Worm (Caenorhabditis elegans): Measurements from ENCODE around the gene pitr-1.

pitr-1 gene

ce11 chrIV:7390126-7390766 is 3.6 kb upstream of the pitr-1 start:
- no peak for TF ChIP-seq scrt-1 (GFP tag; IDR thresholded peaks at IDR 0.05)
- no peak for TF ChIP-seq hmg-4 (GFP tag; optimal IDR thresholded peaks at IDR 0.05)
- no peak for TF ChIP-seq sea-1 (GFP tag; conservative IDR thresholded peaks at IDR 0.05)
- TF ChIP-seq tbx-37 (GFP tag; conservative IDR thresholded peaks at IDR 0.05): no peak
- no peak for TF ChIP-seq ceh-13 (GFP tag; optimal IDR thresholded peaks at IDR 0.05)
- no peak for TF ChIP-seq B0310.2 (tag; optimal IDR thresholded peaks at IDR 0.05)
- TF ChIP-seq aly-1 (tag; optimal IDR thresholded peaks at IDR 0.05): no peak
- no peak for TF ChIP-seq F13C5.2 (tag; optimal IDR thresholded peaks at IDR 0.05)
- TF ChIP-seq ets-7 (tag; optimal IDR thresholded peaks at IDR 0.05): no peak
- TF ChIP-seq flt-1 (GFP tag; IDR thresholded peaks at IDR 0.05): no peak
- TF ChIP-seq tbx-11 (GFP tag; IDR thresholded peaks at IDR 0.05): no peak
- TF ChIP-seq tra-4 (tag; optimal IDR thresholded peaks at IDR 0.05): no peak
- no peak for TF ChIP-seq hnd-1 (tag; optimal IDR thresholded peaks at IDR 0.05)

ce11 chrIV:7391534-7392343 is 2.1 kb upstream of the pitr-1 start:
- TF ChIP-seq hnd-1 (tag; optimal IDR thresholded peaks at IDR 0.05) (no peak), hmbx-1 (tag; optimal IDR thresholded peaks at IDR 0.05) (no peak), scrt-1 (GFP tag; IDR thresholded peaks at IDR 0.05) (no peak), tbx-37 (GFP tag; conservative IDR thresholded peaks at IDR 0.05) (no peak)

- TF ChIP-seq B0310.2 (tag; optimal IDR thresholded peaks at IDR 0.05): no peak
These were observed 3.6 kb downstream of the pitr-1 start for ce11 chrIV:7397507-7397906.

ce11 chrIV:7400502-7401118 is 6.7 kb downstream of the pitr-1 start:
- TF ChIP-seq sea-1 (GFP tag; conservative IDR thresholded peaks at IDR 0.05): no peak
- no peak for TF ChIP-seq hmg-4 (GFP tag; optimal IDR thresholded peaks at IDR 0.05)
- no peak for TF ChIP-seq ceh-36 (tag; optimal IDR thresholded peaks at IDR 0.05)
- no peak for TF ChIP-seq flt-1 (GFP tag; IDR thresholded peaks at IDR 0.05)
- TF ChIP-seq tra-4 (tag; optimal IDR thresholded peaks at IDR 0.05): no peak
- no peak for TF ChIP-seq F13C5.2 (tag; optimal IDR thresholded peaks at IDR 0.05)
- no peak for TF ChIP-seq ceh-13 (GFP tag; optimal IDR thresholded peaks at IDR 0.05)
- TF ChIP-seq tbx-37 (GFP tag; conservative IDR thresholded peaks at IDR 0.05): no peak
- no peak for TF ChIP-seq B0310.2 (tag; optimal IDR thresholded peaks at IDR 0.05)
- TF ChIP-seq hmbx-1 (tag; optimal IDR thresholded peaks at IDR 0.05): no peak
- TF ChIP-seq ets-7 (tag; optimal IDR thresholded peaks at IDR 0.05): no peak
- no peak for TF ChIP-seq aly-1 (tag; optimal IDR thresholded peaks at IDR 0.05)
- TF ChIP-seq hnd-1 (tag; optimal IDR thresholded peaks at IDR 0.05): no peak
- no peak for TF ChIP-seq scrt-1 (GFP tag; IDR thresholded peaks at IDR 0.05)
- TF ChIP-seq pes-1 (GFP tag; IDR thresholded peaks at IDR 0.05): no peak
- TF ChIP-seq tbx-11 (GFP tag; IDR thresholded peaks at IDR 0.05): no peak

ce11 chrIV:7402077-7402476 is 8.2 kb downstream of the pitr-1 start:
- TF ChIP-seq scrt-1 (GFP tag; IDR thresholded peaks at IDR 0.05) (no peak), tra-4 (tag; optimal IDR thresholded peaks at IDR 0.05) (no peak), flt-1 (GFP tag; IDR thresholded peaks at IDR 0.05) (no peak), ceh-13 (GFP tag; optimal IDR thresholded peaks at IDR 0.05) (no peak), hmg-4 (GFP tag; optimal IDR thresholded peaks at IDR 0.05) (peak; percentile 62)

ce11 chrIV:7403422-7403821 is 9.5 kb downstream of the pitr-1 start:
- no peak for TF ChIP-seq B0310.2 (tag; optimal IDR thresholded peaks at IDR 0.05)
- TF ChIP-seq scrt-1 (GFP tag; IDR thresholded peaks at IDR 0.05): no peak
- no peak for TF ChIP-seq hmg-4 (GFP tag; optimal IDR thresholded peaks at IDR 0.05)
- no peak for TF ChIP-seq sea-1 (GFP tag; conservative IDR thresholded peaks at IDR 0.05)
- TF ChIP-seq ets-7 (tag; optimal IDR thresholded peaks at IDR 0.05): no peak
- TF ChIP-seq hnd-1 (tag; optimal IDR thresholded peaks at IDR 0.05): no peak
- TF ChIP-seq flt-1 (GFP tag; IDR thresholded peaks at IDR 0.05): no peak
- no peak for TF ChIP-seq hmbx-1 (tag; optimal IDR thresholded peaks at IDR 0.05)
- no peak for TF ChIP-seq pes-1 (GFP tag; IDR thresholded peaks at IDR 0.05)
- TF ChIP-seq tra-4 (tag; optimal IDR thresholded peaks at IDR 0.05): no peak
- no peak for TF ChIP-seq ceh-36 (tag; optimal IDR thresholded peaks at IDR 0.05)
- no peak for TF ChIP-seq tbx-11 (GFP tag; IDR thresholded peaks at IDR 0.05)
- no peak for TF ChIP-seq aly-1 (tag; optimal IDR thresholded peaks at IDR 0.05)
- TF ChIP-seq F13C5.2 (tag; optimal IDR thresholded peaks at IDR 0.05): no peak
- no peak for TF ChIP-seq tbx-37 (GFP tag; conservative IDR thresholded peaks at IDR 0.05)

ce11 chrIV:7404934-7405632 is 11.2 kb downstream of the pitr-1 start, which contains the start of the genes C48A7.16 and egl-19:
Gene C48A7.16, plus strand, starts transcription at chrIV:7405477.
Gene egl-19, plus strand, starts transcription at chrIV:7405582.
- TF ChIP-seq ets-7 (tag; optimal IDR thresholded peaks at IDR 0.05) (no peak), B0310.2 (tag; optimal IDR thresholded peaks at IDR 0.05) (no peak), tra-4 (tag; optimal IDR thresholded peaks at IDR 0.05) (no peak), tbx-37 (GFP tag; conservative IDR thresholded peaks at IDR 0.05) (no peak), hmbx-1 (tag; optimal IDR thresholded peaks at IDR 0.05) (no peak), ceh-13 (GFP tag; optimal IDR thresholded peaks at IDR 0.05) (no peak)

Data from whole organism, early embryonic.